Worm (Caenorhabditis elegans) whole organism, L1 larva: ENCODE data around the gene klp-13.

Experiments used
- ceh-63 ChIP-seq: fragments of 200-800 bp; sonication (Bioruptor generic); optimal IDR thresholded peaks from 2 replicates; lab custom pipeline; 2018; ENCODE audit warnings: mild to moderate bottlenecking, missing genetic modification characterization, missing compliant biosample characterization
- efl-1 ChIP-seq, 4 experiments: fragments of 150-350 bp; optimal IDR thresholded peaks in 3 of 4; peaks in 1 of 4; 1 replicate in 1 of 4; 2 replicates in 3 of 4; lab custom pipeline; 2014; ENCODE audit warnings: missing biosample characterization in 2 of 4, missing genetic modification characterization in 2 of 4, missing genetic modification reagents in 2 of 4

DNA sequence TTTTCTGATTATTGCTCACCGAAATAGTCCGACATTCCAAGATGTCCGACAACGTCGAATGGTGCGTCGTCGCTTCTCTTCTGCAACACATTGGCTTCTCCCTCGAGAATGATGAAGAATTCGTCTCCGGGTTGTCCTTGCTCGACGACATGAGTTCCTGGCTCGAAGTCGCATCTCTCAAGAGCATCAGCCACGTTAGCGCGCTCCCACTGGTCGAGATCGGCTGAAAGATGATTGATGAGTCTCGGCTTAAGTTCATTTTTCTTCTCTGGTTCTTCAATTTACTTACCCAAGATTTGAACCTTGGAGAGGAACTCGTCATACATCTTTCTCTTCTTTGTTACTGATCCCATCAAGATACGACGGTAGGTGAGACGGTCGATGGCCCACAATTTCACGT is 12.6 kb upstream of the klp-13 start:
- TF ChIP-seq efl-1 (optimal IDR thresholded peaks at IDR 0.05; lab: Kevin White, UChicago), result no peak
- no peak for TF ChIP-seq efl-1 (GFP tag; optimal IDR thresholded peaks at IDR 0.05 in 1 of 2; lab: Kevin White, UChicago)
- no peak for TF ChIP-seq ceh-63
